Worm (Caenorhabditis elegans) whole organism, L1 larva: ENCODE data around the gene F59B10.6.

Source experiments
- C04F5.9 ChIP-seq: sonication (generic microtip); optimal IDR thresholded peaks from 2 replicates; lab custom pipeline; 2016; ENCODE audit warnings: missing genetic modification characterization, missing compliant biosample characterization
- C34B4.2 ChIP-seq: sonication (generic microtip); optimal IDR thresholded peaks from 2 replicates; lab custom pipeline; 2017; ENCODE audit warnings: mild to moderate bottlenecking, missing genetic modification characterization, missing compliant biosample characterization
- alr-1 ChIP-seq: fragments of 200-800 bp; sonication (Bioruptor generic); optimal IDR thresholded peaks from 2 replicates; lab custom pipeline; 2018; ENCODE audit warnings: borderline replicate concordance, mild to moderate bottlenecking, missing genetic modification characterization, missing compliant biosample characterization
- aly-2 ChIP-seq: fragments of 150-350 bp; optimal IDR thresholded peaks from 2 replicates; lab custom pipeline; 2014; ENCODE audit warnings: missing biosample characterization, missing genetic modification characterization
- blmp-1 ChIP-seq: fragments of 150-350 bp; optimal IDR thresholded peaks from 2 replicates; lab custom pipeline; 2014; ENCODE audit warnings: missing biosample characterization, missing genetic modification characterization
- ceh-63 ChIP-seq: fragments of 200-800 bp; sonication (Bioruptor generic); optimal IDR thresholded peaks from 2 replicates; lab custom pipeline; 2018; ENCODE audit warnings: mild to moderate bottlenecking, missing genetic modification characterization, missing compliant biosample characterization
- ceh-8 ChIP-seq: fragments of 200-800 bp; sonication (Bioruptor generic); optimal IDR thresholded peaks from 2 replicates; lab custom pipeline; 2018; ENCODE audit warnings: mild to moderate bottlenecking, missing genetic modification characterization, moderate library complexity, missing compliant biosample characterization
- ceh-82 ChIP-seq, 3 experiments: fragments of 150-350 bp in 1 of 3; sonication (generic microtip) in 2 of 3; optimal IDR thresholded peaks; 2 replicates each; lab custom pipeline; 2014 to 2017; ENCODE audit warnings: missing biosample characterization in 3 of 3, missing genetic modification characterization in 3 of 3
- ceh-90 ChIP-seq: sonication (generic microtip); optimal IDR thresholded peaks from 2 replicates; lab custom pipeline; 2016; ENCODE audit warnings: missing genetic modification characterization, missing compliant biosample characterization
- ces-1 ChIP-seq: fragments of 150-350 bp; optimal IDR thresholded peaks from 2 replicates; lab custom pipeline; 2014; ENCODE audit warnings: missing biosample characterization, missing genetic modification reagents, missing genetic modification characterization
- dsc-1 ChIP-seq: sonication (generic microtip); optimal IDR thresholded peaks from 2 replicates; lab custom pipeline; 2016; ENCODE audit warnings: mild to moderate bottlenecking, missing genetic modification characterization, missing compliant biosample characterization
- efl-1 ChIP-seq, 4 experiments: fragments of 150-350 bp; optimal IDR thresholded peaks in 3 of 4; peaks in 1 of 4; 1 replicate in 1 of 4; 2 replicates in 3 of 4; lab custom pipeline; 2014; ENCODE audit warnings: missing biosample characterization in 2 of 4, missing genetic modification characterization in 2 of 4, missing genetic modification reagents in 2 of 4
- egl-13 ChIP-seq: sonication (generic microtip); optimal IDR thresholded peaks from 2 replicates; lab custom pipeline; 2016; ENCODE audit warnings: missing genotype, missing genetic modification reagents, missing genetic modification characterization, missing compliant biosample characterization
- ets-5 ChIP-seq: fragments of 200-800 bp; sonication (Bioruptor generic); IDR thresholded peaks from 2 replicates; pipeline ENCODE4 v1.3.6; 2022; ENCODE audit warnings: missing genetic modification characterization, missing compliant biosample characterization
- fkh-8 ChIP-seq: sonication (generic microtip); optimal IDR thresholded peaks from 2 replicates; lab custom pipeline; 2016; ENCODE audit warnings: mild to moderate bottlenecking, missing genetic modification characterization, missing compliant biosample characterization
- hlh-17 ChIP-seq: fragments of 200-800 bp; sonication (Bioruptor generic); optimal IDR thresholded peaks from 2 replicates; lab custom pipeline; 2018; ENCODE audit warnings: missing genetic modification characterization, mild to moderate bottlenecking, missing compliant biosample characterization, moderate library complexity, borderline replicate concordance
- hlh-4 ChIP-seq: sonication (generic microtip); optimal IDR thresholded peaks from 2 replicates; lab custom pipeline; 2016; ENCODE audit warnings: mild to moderate bottlenecking, missing genetic modification characterization, missing compliant biosample characterization
- irx-1 ChIP-seq: sonication (generic microtip); optimal IDR thresholded peaks from 2 replicates; lab custom pipeline; 2016; ENCODE audit warnings: missing genetic modification characterization, missing compliant biosample characterization
- isw-1 ChIP-seq: fragments of 200-800 bp; sonication (Bioruptor generic); IDR thresholded peaks from 2 replicates; pipeline ENCODE4 v1.3.6; 2022; ENCODE audit warnings: missing genetic modification characterization, missing compliant biosample characterization
- lin-13 ChIP-seq: fragments of 150-350 bp; optimal IDR thresholded peaks from 2 replicates; lab custom pipeline; 2014; ENCODE audit warnings: missing biosample characterization, missing genetic modification reagents, missing genetic modification characterization
- lin-14 ChIP-seq: fragments of 200-800 bp; sonication (Bioruptor generic); optimal IDR thresholded peaks from 2 replicates; lab custom pipeline; 2018; ENCODE audit warnings: mild to moderate bottlenecking, missing genetic modification characterization, moderate library complexity, missing compliant biosample characterization
- lin-15B ChIP-seq: fragments of 150-350 bp; sonication (generic microtip); optimal IDR thresholded peaks from 3 replicates; lab custom pipeline; 2014; ENCODE audit warnings: missing biosample characterization, missing genetic modification characterization
- lin-35 ChIP-seq, 2 experiments: fragments of 150-350 bp; optimal IDR thresholded peaks; 2 replicates each; lab custom pipeline; 2014; ENCODE audit warnings: missing biosample characterization in 2 of 2, missing genetic modification characterization in 2 of 2, missing genetic modification reagents in 2 of 2
- lir-3 ChIP-seq: sonication (generic microtip); optimal IDR thresholded peaks from 2 replicates; lab custom pipeline; 2016; ENCODE audit warnings: mild to moderate bottlenecking, missing genetic modification characterization, moderate library complexity, missing compliant biosample characterization; ENCODE audit not compliant: poor library complexity
- mab-9 ChIP-seq: fragments of 200-800 bp; sonication (Bioruptor generic); IDR thresholded peaks from 2 replicates; pipeline ENCODE4 v1.3.6; 2022; ENCODE audit warnings: missing genetic modification reagents, missing genetic modification characterization, missing compliant biosample characterization
- mef-2 ChIP-seq: fragments of 150-350 bp; optimal IDR thresholded peaks from 2 replicates; lab custom pipeline; 2014; ENCODE audit warnings: missing biosample characterization, missing genetic modification characterization
- nhr-47 ChIP-seq: sonication (generic microtip); optimal IDR thresholded peaks from 2 replicates; lab custom pipeline; 2016; ENCODE audit warnings: mild to moderate bottlenecking, missing genetic modification characterization, moderate library complexity, missing compliant biosample characterization
- nhr-71 ChIP-seq: sonication (generic microtip); optimal IDR thresholded peaks from 2 replicates; lab custom pipeline; 2016; ENCODE audit warnings: mild to moderate bottlenecking, missing genetic modification characterization, moderate library complexity, missing compliant biosample characterization
- nhr-76 ChIP-seq: sonication (generic microtip); optimal IDR thresholded peaks from 2 replicates; lab custom pipeline; 2017; ENCODE audit warnings: missing biosample characterization, missing genetic modification characterization
- nhr-77 ChIP-seq: fragments of 150-350 bp; optimal IDR thresholded peaks from 2 replicates; lab custom pipeline; 2014; ENCODE audit warnings: missing biosample characterization, missing genetic modification characterization
- nhr-85 ChIP-seq: sonication (generic microtip); peaks from one replicate; lab custom pipeline; 2016; ENCODE audit warnings: missing genetic modification characterization, inconsistent platforms, missing compliant biosample characterization
- nhr-90 ChIP-seq: sonication (generic microtip); optimal IDR thresholded peaks from 2 replicates; lab custom pipeline; 2016; ENCODE audit warnings: mild to moderate bottlenecking, missing genetic modification characterization, missing compliant biosample characterization; ENCODE audit not compliant: poor library complexity
- skn-1 ChIP-seq: fragments of 150-350 bp; optimal IDR thresholded peaks from 2 replicates; lab custom pipeline; 2014; ENCODE audit warnings: missing biosample characterization, missing genetic modification characterization
- snu-23 ChIP-seq: sonication (generic microtip); optimal IDR thresholded peaks from 2 replicates; lab custom pipeline; 2016; ENCODE audit warnings: missing genetic modification characterization, missing compliant biosample characterization
- unc-130 ChIP-seq: fragments of 150-350 bp; optimal IDR thresholded peaks from 2 replicates; lab custom pipeline; 2017; ENCODE audit warnings: missing biosample characterization, missing genetic modification characterization, inconsistent platforms
- unc-62 ChIP-seq: fragments of 150-350 bp; optimal IDR thresholded peaks from 2 replicates; lab custom pipeline; 2014; ENCODE audit warnings: missing biosample characterization, missing genetic modification reagents, missing genetic modification characterization
- unc-98 ChIP-seq: fragments of 200-800 bp; sonication (Bioruptor generic); IDR thresholded peaks from 2 replicates; pipeline ENCODE4 v1.3.6; 2022; ENCODE audit warnings: missing genetic modification characterization, missing compliant biosample characterization
- vab-15 ChIP-seq: sonication (generic microtip); optimal IDR thresholded peaks from 2 replicates; lab custom pipeline; 2017; ENCODE audit warnings: missing genotype, mild to moderate bottlenecking, missing genetic modification characterization, missing compliant biosample characterization
- xbp-1 ChIP-seq: sonication (generic microtip); optimal IDR thresholded peaks from 2 replicates; lab custom pipeline; 2016; ENCODE audit warnings: missing genetic modification characterization, missing compliant biosample characterization
- zip-4 ChIP-seq: fragments of 200-800 bp; sonication (Bioruptor generic); optimal IDR thresholded peaks from 2 replicates; lab custom pipeline; 2018; ENCODE audit warnings: mild to moderate bottlenecking, missing genetic modification characterization, moderate library complexity, missing compliant biosample characterization

F59B10.6 gene

DNA sequence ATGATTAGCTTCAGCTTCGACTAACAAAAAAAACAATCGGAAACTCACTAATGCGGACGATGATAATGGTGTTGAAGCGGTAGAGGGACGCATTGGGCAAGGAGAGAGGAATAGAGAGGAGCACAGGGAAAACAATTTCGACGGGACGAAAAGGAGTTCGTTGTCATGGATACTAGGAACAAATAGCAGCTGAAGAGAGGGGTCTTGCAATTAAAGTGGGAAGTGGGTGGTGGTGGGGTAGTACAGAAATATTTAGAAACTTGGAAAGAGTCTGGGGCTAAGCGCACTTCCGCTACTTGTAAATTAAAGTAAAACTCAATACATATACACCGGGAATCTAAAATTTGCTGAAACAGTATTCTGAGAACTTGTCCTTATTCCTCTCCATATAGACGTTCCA, 14.5 kb downstream of the F59B10.6 start, which contains the start of gene F59B10.2:
TSS of gene F59B10.2 (minus strand) at position 101 of the 400 bp plus-strand sequence.
- TF ChIP-seq efl-1 (optimal IDR thresholded peaks at IDR 0.05; lab: Kevin White, UChicago): no peak
- TF ChIP-seq efl-1 (GFP tag; optimal IDR thresholded peaks at IDR 0.05 in 1 of 2; lab: Kevin White, UChicago): peak in 1 of 2 experiments; percentile 52
- no peak for TF ChIP-seq lin-15B (tag; lab: Kevin White, UChicago)
- TF ChIP-seq mef-2: no peak
- no peak for TF ChIP-seq mab-9
- TF ChIP-seq hlh-17 (GFP tag; lab: Kevin White, UChicago): no peak

DNA sequence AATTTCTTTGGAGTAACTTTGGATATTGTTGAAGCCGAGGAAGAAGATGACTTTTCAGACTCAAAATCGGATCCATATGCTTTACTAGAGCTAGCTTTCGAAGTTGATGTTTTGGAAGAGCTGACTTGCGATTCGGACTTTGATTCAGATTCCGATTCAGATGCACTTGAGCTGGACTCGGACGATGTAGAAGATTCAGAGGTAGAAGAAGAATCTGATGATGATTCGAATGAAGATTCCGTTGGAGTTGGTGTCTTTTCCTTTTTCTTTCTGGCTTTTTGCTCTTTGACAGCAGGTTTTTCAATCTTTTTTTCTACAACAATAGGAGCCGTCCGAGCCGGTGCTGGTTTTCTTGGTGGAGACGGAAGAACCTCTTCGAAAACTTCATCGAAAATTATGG, 16.4 kb downstream of the F59B10.6 start:
- TF ChIP-seq unc-130 (tag; lab: Kevin White, UChicago) (no peak), lin-14 (no peak), lir-3 (tag; lab: Kevin White, UChicago) (no peak), ceh-82 (tag; optimal IDR thresholded peaks at IDR 0.05; lab: Kevin White, UChicago) (no peak), C04F5.9 (tag; lab: Kevin White, UChicago) (no peak), egl-13 (tag; lab: Kevin White, UChicago) (no peak), nhr-76 (no peak), lin-13 (GFP tag; lab: Kevin White, UChicago) (no peak), nhr-90 (tag; lab: Kevin White, UChicago) (no peak), dsc-1 (no peak), ets-5 (no peak), fkh-8 (no peak), alr-1 (no peak), ceh-8 (GFP tag; lab: Kevin White, UChicago) (no peak), nhr-71 (tag; lab: Kevin White, UChicago) (no peak)

DNA sequence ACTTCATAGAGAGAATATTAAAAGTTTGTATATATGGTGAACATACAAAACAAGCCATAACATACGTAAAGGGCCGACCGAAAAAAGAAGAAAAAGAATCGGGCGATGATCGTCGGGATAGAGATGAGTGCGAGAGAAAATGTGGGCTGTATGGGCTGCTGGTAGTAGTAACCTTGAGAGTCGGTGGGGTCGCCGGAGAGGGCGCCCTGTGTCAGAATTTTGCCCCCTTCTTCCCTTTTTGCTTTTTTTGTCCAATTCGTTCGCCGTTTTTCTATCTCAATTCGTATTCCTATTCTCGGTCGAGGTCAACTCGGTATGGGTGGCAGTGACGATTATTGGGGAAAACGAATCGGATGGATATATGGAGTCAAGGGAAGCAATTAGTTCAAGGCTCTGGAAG, 18.3 kb downstream of the F59B10.6 start:
- TF ChIP-seq ceh-63 (GFP tag; lab: Kevin White, UChicago): no peak
- TF ChIP-seq unc-62 (GFP tag; lab: Kevin White, UChicago): no peak
- TF ChIP-seq unc-98 (GFP tag; lab: Robert Waterston, UW): no peak
- TF ChIP-seq skn-1 (tag; lab: Kevin White, UChicago): no peak
- TF ChIP-seq vab-15 (tag; lab: Kevin White, UChicago): no peak
- no peak for TF ChIP-seq alr-1
- TF ChIP-seq lin-14: peak; percentile 63
- no peak for TF ChIP-seq nhr-71 (tag; lab: Kevin White, UChicago)
- TF ChIP-seq lin-35 (GFP tag; optimal IDR thresholded peaks at IDR 0.05; lab: Kevin White, UChicago): no peak
- TF ChIP-seq blmp-1: peak; percentile 41
- no peak for TF ChIP-seq ets-5
- TF ChIP-seq nhr-47 (tag; lab: Kevin White, UChicago): no peak
- no peak for TF ChIP-seq irx-1 (tag; lab: Kevin White, UChicago)
- no peak for TF ChIP-seq isw-1
- TF ChIP-seq hlh-4 (tag; lab: Kevin White, UChicago): no peak
- TF ChIP-seq nhr-85 (tag; lab: Kevin White, UChicago): peak; percentile 36
- TF ChIP-seq snu-23 (GFP tag; lab: Kevin White, UChicago): peak; percentile 34
- no peak for TF ChIP-seq ceh-90
- no peak for TF ChIP-seq ces-1
- no peak for TF ChIP-seq xbp-1 (tag; lab: Kevin White, UChicago)
- TF ChIP-seq aly-2 (tag; lab: Kevin White, UChicago): no peak
- TF ChIP-seq C34B4.2 (tag; lab: Kevin White, UChicago): no peak
- no peak for TF ChIP-seq lin-13 (GFP tag; lab: Kevin White, UChicago)
- TF ChIP-seq zip-4 (GFP tag; lab: Kevin White, UChicago): no peak
- no peak for TF ChIP-seq nhr-77
